Worm (Caenorhabditis elegans): ENCODE results near the gene wrk-1.

- TF ChIP-seq sma-3 (GFP tag; optimal IDR thresholded peaks at IDR 0.05) = no peak
- TF ChIP-seq zag-1 (tag; optimal IDR thresholded peaks at IDR 0.05) = no peak
- TF ChIP-seq fos-1 (tag; optimal IDR thresholded peaks at IDR 0.05) = no peak
- TF ChIP-seq nhr-237 (tag; optimal IDR thresholded peaks at IDR 0.05) = no peak
- TF ChIP-seq sma-9 (GFP tag; optimal IDR thresholded peaks at IDR 0.05) = no peak
- TF ChIP-seq sma-9 (tag; optimal IDR thresholded peaks at IDR 0.05) = no peak
- no peak for TF ChIP-seq elt-3 (tag; optimal IDR thresholded peaks at IDR 0.05)
- TF ChIP-seq nhr-11 (tag; optimal IDR thresholded peaks at IDR 0.05) = no peak
- TF ChIP-seq lin-39 (tag; optimal IDR thresholded peaks at IDR 0.05) = no peak
- no peak for TF ChIP-seq peb-1 (tag; optimal IDR thresholded peaks at IDR 0.05)
- no peak for TF ChIP-seq nhr-77 (tag; optimal IDR thresholded peaks at IDR 0.05)
- TF ChIP-seq unc-39 (tag; optimal IDR thresholded peaks at IDR 0.05) = no peak
- no peak for TF ChIP-seq snpc-4 (tag; optimal IDR thresholded peaks at IDR 0.05)
Measured at ce11 chrX:8354284-8354784, 38.1 kb downstream of the wrk-1 start.
